Worm (Caenorhabditis elegans) whole organism, young adult: ENCODE results near the gene srx-82.

ENCODE experiments used
- Y56A3A.18 ChIP-seq: fragments of 200-800 bp; sonication (Bioruptor generic); IDR thresholded peaks from 2 replicates; pipeline ENCODE4 v1.3.6; 2022; ENCODE audit warnings: missing genetic modification reagents, missing genetic modification characterization, missing compliant biosample characterization
- ama-1 ChIP-seq, 3 experiments: fragments of 150-350 bp in 1 of 3; sonication (generic microtip) in 2 of 3; optimal IDR thresholded peaks; 2 replicates each; lab custom pipeline; 2014 to 2018; ENCODE audit warnings: missing biosample characterization in 2 of 3, missing genetic modification characterization in 2 of 3, missing genetic modification reagents in 2 of 3
- dpl-1 ChIP-seq: fragments of 150-350 bp; optimal IDR thresholded peaks from 2 replicates; lab custom pipeline; 2014; ENCODE audit warnings: missing biosample characterization, missing genetic modification reagents, missing genetic modification characterization
- hmg-20 ChIP-seq: fragments of 200-800 bp; sonication (Bioruptor generic); IDR thresholded peaks from 2 replicates; pipeline ENCODE4 v1.3.6; 2022; ENCODE audit warnings: missing genetic modification reagents, missing genetic modification characterization, missing compliant biosample characterization
- let-526 ChIP-seq: fragments of 200-800 bp; sonication (Bioruptor generic); IDR thresholded peaks from 2 replicates; pipeline ENCODE4 v1.3.6; 2022; ENCODE audit warnings: missing genetic modification reagents, missing genetic modification characterization, missing compliant biosample characterization
- lin-40 ChIP-seq: sonication (generic microtip); optimal IDR thresholded peaks from 2 replicates; lab custom pipeline; 2016; ENCODE audit warnings: missing genetic modification characterization, mild to moderate bottlenecking, missing compliant biosample characterization, missing genotype, missing genetic modification reagents
- madf-3 ChIP-seq: fragments of 200-800 bp; sonication (Bioruptor generic); IDR thresholded peaks from 2 replicates; pipeline ENCODE4 v1.3.6; 2022; ENCODE audit warnings: missing genetic modification reagents, missing genetic modification characterization, missing compliant biosample characterization
- snpc-1.3 ChIP-seq: sonication (generic microtip); optimal IDR thresholded peaks from 2 replicates; lab custom pipeline; 2017; ENCODE audit warnings: missing genetic modification characterization, mild to moderate bottlenecking, missing compliant biosample characterization, antibody characterized with exemption, moderate library complexity, missing genotype, missing genetic modification reagents; ENCODE audit not compliant: insufficient read depth
- sptf-2 ChIP-seq: fragments of 200-800 bp; sonication (Bioruptor generic); optimal IDR thresholded peaks from 2 replicates; lab custom pipeline; 2018; ENCODE audit warnings: mild to moderate bottlenecking, missing genetic modification characterization, missing compliant biosample characterization
- ztf-18 ChIP-seq: sonication (generic microtip); optimal IDR thresholded peaks from 2 replicates; lab custom pipeline; 2016; ENCODE audit warnings: missing genotype, mild to moderate bottlenecking, missing genetic modification characterization, missing compliant biosample characterization

DNA sequence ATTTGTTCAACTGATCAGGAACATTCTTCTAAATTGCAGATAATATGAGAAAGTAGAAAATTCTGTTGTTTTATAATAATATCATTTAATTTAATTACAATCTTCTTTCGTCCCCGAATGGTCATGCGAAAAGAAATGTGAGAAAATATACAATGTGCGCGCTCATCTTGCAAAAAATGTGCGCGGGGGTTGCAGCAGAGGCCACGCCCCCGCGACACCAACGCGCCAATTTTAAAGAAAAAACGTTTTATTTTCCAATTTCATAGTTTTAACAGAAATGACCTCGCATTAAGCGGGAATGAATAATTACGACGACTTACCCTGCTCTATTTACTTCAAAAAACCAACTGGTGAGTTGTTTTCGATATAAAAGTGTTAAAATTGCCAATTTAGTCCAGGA lies 20.9 kb downstream of the srx-82 start, which contains the start of gene sas-5:
- TF ChIP-seq let-526 (GFP tag; lab: Robert Waterston, UW) (no peak), sptf-2 (GFP tag; lab: Kevin White, UChicago) (no peak), dpl-1 (GFP tag; lab: Kevin White, UChicago) (peak; percentile 77), ztf-18 (tag; lab: Kevin White, UChicago) (peak; percentile 67), ama-1 (optimal IDR thresholded peaks at IDR 0.05; lab: Kevin White, UChicago) (no peak), ama-1 (GFP tag; optimal IDR thresholded peaks at IDR 0.05; lab: Kevin White, UChicago) (no peak), lin-40 (tag; lab: Kevin White, UChicago) (peak; percentile 51), snpc-1.3 (tag; lab: Kevin White, UChicago) (no peak), hmg-20 (GFP tag; lab: Robert Waterston, UW) (no peak), madf-3 (GFP tag; lab: Robert Waterston, UW) (no peak), Y56A3A.18 (GFP tag; lab: Robert Waterston, UW) (peak; percentile 71; the same call in 1 of the 2 replicates)
